Worm (Caenorhabditis elegans): ENCODE measurements around the gene srh-257.

DNA sequence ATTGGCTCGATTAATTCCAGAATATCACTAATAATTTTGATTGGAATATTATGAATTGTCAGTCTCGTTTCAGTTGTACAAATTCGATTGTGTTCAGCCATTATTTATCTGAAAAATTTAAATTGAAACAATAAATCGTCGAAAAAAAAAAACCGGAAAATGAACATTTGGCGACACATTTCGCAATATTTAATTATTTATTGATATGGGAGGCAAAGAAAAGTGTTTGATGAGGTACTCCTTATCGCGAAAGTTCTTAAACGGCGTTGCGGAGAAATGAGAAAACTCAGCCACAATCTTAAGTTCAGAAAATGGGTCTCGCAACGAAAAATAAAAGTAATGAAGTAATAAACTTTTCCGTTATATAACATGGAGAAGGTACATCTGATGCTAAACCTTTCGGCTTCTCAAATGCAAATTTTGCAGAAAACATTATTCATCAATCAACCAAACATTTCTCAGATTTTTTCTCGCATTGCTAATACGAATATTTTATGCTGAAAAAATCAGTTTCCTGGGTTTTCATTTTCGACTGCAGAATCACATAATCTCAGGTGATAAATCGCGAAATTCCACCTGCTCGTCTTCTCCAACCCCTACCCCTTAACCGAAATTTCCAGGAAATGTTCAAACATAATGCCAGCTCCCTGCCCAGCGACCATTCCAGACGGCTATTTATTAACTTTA lies 7.2 kb upstream of the srh-257 start, which contains the start of the genes T06E6.15 and sri-7:
- TF ChIP-seq cog-1 (tag; optimal IDR thresholded peaks at IDR 0.05) (no peak), med-1 (GFP tag; optimal IDR thresholded peaks at IDR 0.05; ENCODE audit: insufficient read depth) (no peak), ref-1 (GFP tag; conservative IDR thresholded peaks at IDR 0.05) (no peak)
